Worm (Caenorhabditis elegans) whole organism, young adult: Measurements from ENCODE around the gene fbxb-74.
A peak's percentile ranks its signal among the peaks of the same experiment; 100 is the strongest.

Source experiments
- B0019.2 ChIP-seq: fragments of 200-800 bp; sonication (Bioruptor generic); conservative IDR thresholded peaks from 2 replicates; pipeline ENCODE4 v1.3.6; 2022; ENCODE audit warnings: missing genetic modification reagents, missing genetic modification characterization, missing compliant biosample characterization
- C17E4.6 ChIP-seq: fragments of 200-800 bp; sonication (Bioruptor generic); IDR thresholded peaks from 2 replicates; pipeline ENCODE4 v1.3.6; 2022; ENCODE audit warnings: missing genetic modification reagents, missing genetic modification characterization, missing compliant biosample characterization
- D2030.7 ChIP-seq: fragments of 200-800 bp; sonication (Bioruptor generic); IDR thresholded peaks from 2 replicates; pipeline ENCODE4 v1.3.6; 2022; ENCODE audit warnings: missing genetic modification reagents, missing genetic modification characterization, missing compliant biosample characterization
- F23B12.7 ChIP-seq: sonication (generic microtip); optimal IDR thresholded peaks from 2 replicates; lab custom pipeline; 2017; ENCODE audit warnings: missing genetic modification characterization, mild to moderate bottlenecking, missing compliant biosample characterization, antibody characterized with exemption, moderate library complexity; ENCODE audit not compliant: insufficient read depth
- F52B5.7 ChIP-seq: sonication (generic microtip); optimal IDR thresholded peaks from 2 replicates; lab custom pipeline; 2016; ENCODE audit warnings: mild to moderate bottlenecking, missing genetic modification characterization, missing compliant biosample characterization
- K11D2.4 ChIP-seq: fragments of 200-800 bp; sonication (Bioruptor generic); IDR thresholded peaks from 2 replicates; pipeline ENCODE4 v1.3.6; 2022; ENCODE audit warnings: missing genetic modification reagents, missing genetic modification characterization, missing compliant biosample characterization
- Y56A3A.18 ChIP-seq: fragments of 200-800 bp; sonication (Bioruptor generic); IDR thresholded peaks from 2 replicates; pipeline ENCODE4 v1.3.6; 2022; ENCODE audit warnings: missing genetic modification reagents, missing genetic modification characterization, missing compliant biosample characterization
- atf-7 ChIP-seq: sonication (generic microtip); optimal IDR thresholded peaks from 2 replicates; lab custom pipeline; 2017; ENCODE audit warnings: mild to moderate bottlenecking, missing genetic modification characterization, missing compliant biosample characterization
- attf-6 ChIP-seq: fragments of 200-800 bp; sonication (Bioruptor generic); IDR thresholded peaks from 2 replicates; pipeline ENCODE4 v1.3.6; 2022; ENCODE audit warnings: missing genetic modification reagents, missing genetic modification characterization, missing compliant biosample characterization
- ccch-3 ChIP-seq: fragments of 200-800 bp; sonication (Bioruptor generic); optimal IDR thresholded peaks from 2 replicates; lab custom pipeline; 2018; ENCODE audit warnings: mild to moderate bottlenecking, missing genetic modification characterization, missing compliant biosample characterization
- cebp-1 ChIP-seq, 2 experiments: fragments of 200-800 bp in 1 of 2; sonication (Bioruptor generic) in 1 of 2; sonication (generic microtip) in 1 of 2; IDR thresholded peaks in 1 of 2; optimal IDR thresholded peaks in 1 of 2; 2 replicates each; pipeline versions ENCODE4 v1.3.6 to Lab custom; 2017 to 2022; ENCODE audit warnings: missing compliant biosample characterization in 2 of 2, missing genetic modification characterization in 2 of 2, mild to moderate bottlenecking in 1 of 2, missing genetic modification reagents in 1 of 2, moderate library complexity in 1 of 2
- cebp-2 ChIP-seq: fragments of 200-800 bp; sonication (Bioruptor generic); IDR thresholded peaks from 2 replicates; pipeline ENCODE4 v1.3.6; 2022; ENCODE audit warnings: missing genetic modification characterization, missing compliant biosample characterization
- ceh-100 ChIP-seq: fragments of 200-800 bp; sonication (Bioruptor generic); IDR thresholded peaks from 2 replicates; pipeline ENCODE4 v1.3.6; 2022; ENCODE audit warnings: missing genetic modification reagents, missing genetic modification characterization, missing compliant biosample characterization
- ceh-27 ChIP-seq: fragments of 200-800 bp; sonication (Bioruptor generic); optimal IDR thresholded peaks from 2 replicates; lab custom pipeline; 2018; ENCODE audit warnings: mild to moderate bottlenecking, missing genetic modification characterization, moderate library complexity, missing compliant biosample characterization
- ceh-79 ChIP-seq: sonication (generic microtip); optimal IDR thresholded peaks from 2 replicates; lab custom pipeline; 2017; ENCODE audit warnings: mild to moderate bottlenecking, missing genetic modification characterization, missing compliant biosample characterization
- ceh-91 ChIP-seq: fragments of 200-800 bp; sonication (Bioruptor generic); IDR thresholded peaks from 2 replicates; pipeline ENCODE4 v1.3.6; 2022; ENCODE audit warnings: missing genetic modification reagents, missing genetic modification characterization, missing compliant biosample characterization
- chd-7 ChIP-seq: sonication (generic microtip); optimal IDR thresholded peaks from 2 replicates; lab custom pipeline; 2016; ENCODE audit warnings: mild to moderate bottlenecking, missing genetic modification characterization, moderate library complexity, missing compliant biosample characterization
- dpl-1 ChIP-seq: fragments of 150-350 bp; optimal IDR thresholded peaks from 2 replicates; lab custom pipeline; 2014; ENCODE audit warnings: missing biosample characterization, missing genetic modification reagents, missing genetic modification characterization
- efl-1 ChIP-seq: fragments of 150-350 bp; optimal IDR thresholded peaks from 2 replicates; lab custom pipeline; 2014; ENCODE audit warnings: missing biosample characterization, missing genetic modification reagents, missing genetic modification characterization
- egrh-3 ChIP-seq: fragments of 200-800 bp; sonication (Bioruptor generic); IDR thresholded peaks from 2 replicates; pipeline ENCODE4 v1.3.6; 2022; ENCODE audit warnings: missing genetic modification reagents, missing genetic modification characterization, missing compliant biosample characterization
- fkh-3 ChIP-seq: sonication (generic microtip); optimal IDR thresholded peaks from 2 replicates; lab custom pipeline; 2016; ENCODE audit warnings: mild to moderate bottlenecking, missing genetic modification characterization, missing compliant biosample characterization
- him-1 ChIP-seq: sonication (generic microtip); optimal IDR thresholded peaks from 2 replicates; lab custom pipeline; 2016; ENCODE audit warnings: missing genotype, missing genetic modification reagents, missing genetic modification characterization, missing compliant biosample characterization
- hlh-26 ChIP-seq: fragments of 200-800 bp; sonication (Bioruptor generic); conservative IDR thresholded peaks from 2 replicates; pipeline ENCODE4 v1.3.6; 2022; ENCODE audit warnings: missing genetic modification reagents, missing genetic modification characterization, missing compliant biosample characterization
- hmg-20 ChIP-seq: fragments of 200-800 bp; sonication (Bioruptor generic); IDR thresholded peaks from 2 replicates; pipeline ENCODE4 v1.3.6; 2022; ENCODE audit warnings: missing genetic modification reagents, missing genetic modification characterization, missing compliant biosample characterization
- let-526 ChIP-seq: fragments of 200-800 bp; sonication (Bioruptor generic); IDR thresholded peaks from 2 replicates; pipeline ENCODE4 v1.3.6; 2022; ENCODE audit warnings: missing genetic modification reagents, missing genetic modification characterization, missing compliant biosample characterization
- lin-26 ChIP-seq: fragments of 200-800 bp; sonication (Bioruptor generic); IDR thresholded peaks from 2 replicates; pipeline ENCODE4 v1.3.6; 2022; ENCODE audit warnings: missing genetic modification reagents, missing genetic modification characterization, missing compliant biosample characterization
- lin-35 ChIP-seq, 3 experiments: fragments of 150-350 bp in 2 of 3; sonication (generic microtip) in 1 of 3; optimal IDR thresholded peaks; 2 replicates each; lab custom pipeline; 2014 to 2018; ENCODE audit warnings: missing biosample characterization in 3 of 3, missing genetic modification characterization in 3 of 3, missing genetic modification reagents in 3 of 3
- lir-1 ChIP-seq: fragments of 200-800 bp; sonication (Bioruptor generic); conservative IDR thresholded peaks from 2 replicates; pipeline ENCODE4 v1.3.6; 2022; ENCODE audit warnings: missing genetic modification reagents, missing genetic modification characterization, missing compliant biosample characterization
- mcd-1 ChIP-seq: fragments of 200-800 bp; sonication (Bioruptor generic); IDR thresholded peaks from 2 replicates; pipeline ENCODE4 v1.3.6; 2022; ENCODE audit warnings: missing genetic modification reagents, missing genetic modification characterization, missing compliant biosample characterization
- nfya-1 ChIP-seq: sonication (generic microtip); optimal IDR thresholded peaks from 2 replicates; lab custom pipeline; 2017; ENCODE audit warnings: antibody characterized with exemption, missing compliant biosample characterization, missing genetic modification characterization, borderline replicate concordance; ENCODE audit not compliant: insufficient read depth
- nfyb-1 ChIP-seq: fragments of 200-800 bp; sonication (Bioruptor generic); IDR thresholded peaks from 2 replicates; pipeline ENCODE4 v1.3.6; 2022; ENCODE audit warnings: missing genetic modification reagents, missing genetic modification characterization, missing compliant biosample characterization
- nhr-80 ChIP-seq: sonication (generic microtip); optimal IDR thresholded peaks from 2 replicates; lab custom pipeline; 2016; ENCODE audit warnings: missing genetic modification characterization, missing compliant biosample characterization
- sdz-38 ChIP-seq: sonication (generic microtip); optimal IDR thresholded peaks from 2 replicates; lab custom pipeline; 2016; ENCODE audit warnings: missing genotype, missing genetic modification characterization, missing compliant biosample characterization
- snpc-1.1 ChIP-seq: sonication (generic microtip); optimal IDR thresholded peaks from 2 replicates; lab custom pipeline; 2017; ENCODE audit warnings: missing genetic modification characterization, mild to moderate bottlenecking, missing compliant biosample characterization, antibody characterized with exemption, moderate library complexity, missing genotype, missing genetic modification reagents; ENCODE audit not compliant: insufficient read depth
- snpc-1.3 ChIP-seq: sonication (generic microtip); optimal IDR thresholded peaks from 2 replicates; lab custom pipeline; 2017; ENCODE audit warnings: missing genetic modification characterization, mild to moderate bottlenecking, missing compliant biosample characterization, antibody characterized with exemption, moderate library complexity, missing genotype, missing genetic modification reagents; ENCODE audit not compliant: insufficient read depth
- tbp1 ChIP-seq: fragments of 200-800 bp; sonication (Bioruptor generic); optimal IDR thresholded peaks from 2 replicates; lab custom pipeline; 2018; ENCODE audit warnings: mild to moderate bottlenecking, missing genetic modification characterization, missing compliant biosample characterization
- unc-62 ChIP-seq: fragments of 150-350 bp; optimal IDR thresholded peaks from 2 replicates; lab custom pipeline; 2014; ENCODE audit warnings: missing biosample characterization, missing genetic modification reagents, missing genetic modification characterization
- zim-3 ChIP-seq: sonication (generic microtip); optimal IDR thresholded peaks from 2 replicates; lab custom pipeline; 2017; ENCODE audit warnings: mild to moderate bottlenecking, missing genetic modification characterization, moderate library complexity, missing compliant biosample characterization
- ztf-26 ChIP-seq: sonication (generic microtip); optimal IDR thresholded peaks from 2 replicates; lab custom pipeline; 2017; ENCODE audit warnings: missing genetic modification characterization, missing compliant biosample characterization
- ztf-3 ChIP-seq: fragments of 200-800 bp; sonication (Bioruptor generic); optimal IDR thresholded peaks from 2 replicates; lab custom pipeline; 2018; ENCODE audit warnings: mild to moderate bottlenecking, missing genetic modification characterization, missing compliant biosample characterization
- ztf-6 ChIP-seq: fragments of 200-800 bp; sonication (Bioruptor generic); IDR thresholded peaks from 2 replicates; pipeline ENCODE4 v1.3.6; 2022; ENCODE audit warnings: missing genetic modification reagents, missing genetic modification characterization, missing compliant biosample characterization

Gene fbxb-74

DNA sequence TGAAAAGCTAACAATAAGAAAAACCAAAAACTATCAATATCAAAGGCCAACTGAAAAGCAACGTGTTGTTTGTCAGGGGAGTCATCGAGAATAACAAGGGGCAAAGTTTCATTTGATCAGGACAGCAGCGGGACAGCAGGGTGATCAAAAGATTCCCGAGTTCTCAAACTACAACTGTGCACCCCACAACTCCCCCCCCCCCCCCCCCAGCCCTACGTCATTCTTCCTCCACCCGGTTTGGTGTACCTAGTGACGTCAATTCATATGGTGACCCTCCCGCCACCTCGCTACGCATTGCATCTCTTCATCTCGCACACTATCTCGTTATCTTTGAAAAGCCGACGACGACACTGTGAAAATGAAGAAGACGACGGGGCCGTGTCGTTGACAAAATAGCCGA is 34.7 kb upstream of the fbxb-74 start (continued):
- TF ChIP-seq egrh-3 (GFP tag; lab: Robert Waterston, UW), result peak; percentile 51; the same call in 1 of the 2 replicates
- TF ChIP-seq unc-62, result no peak
- TF ChIP-seq, all 124 proteins: peak for 16

DNA sequence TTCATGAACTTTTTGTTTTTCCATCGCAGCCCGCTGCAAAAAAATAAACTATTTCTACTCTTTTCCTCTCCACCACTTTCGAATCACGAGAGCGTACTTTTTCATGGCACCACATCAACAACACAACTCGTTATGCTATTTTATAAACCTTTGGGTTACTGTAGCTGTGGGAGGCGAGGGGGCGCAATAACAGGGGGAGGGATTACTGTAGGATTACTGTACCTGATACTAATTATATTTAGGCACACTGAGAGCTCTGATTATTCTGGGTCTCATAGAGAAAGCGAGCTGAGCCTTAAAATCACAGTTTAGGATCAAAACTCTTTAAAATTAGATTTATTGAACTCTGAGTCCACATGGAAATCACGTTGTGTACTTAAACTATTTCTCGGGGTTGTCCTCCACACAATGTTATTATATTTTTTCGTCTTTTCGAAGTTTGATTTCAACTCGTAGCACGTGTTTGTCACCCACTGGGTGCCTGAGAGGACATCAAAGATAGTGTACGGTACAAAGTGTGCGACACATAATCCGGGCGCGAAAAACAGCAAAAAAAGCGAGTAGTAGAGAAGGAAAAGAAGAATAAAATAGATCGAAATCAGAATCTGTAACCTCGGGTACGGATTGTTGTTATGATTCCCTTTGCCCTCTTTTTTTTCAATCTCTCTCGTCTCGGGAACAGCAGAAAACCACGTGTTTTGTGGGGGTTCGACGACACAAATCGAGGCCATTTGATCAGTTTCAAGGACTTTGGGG is 33.5 kb upstream of the fbxb-74 start:
- TF ChIP-seq chd-7 (tag; lab: Kevin White, UChicago) (peak; percentile 11), nhr-80 (tag; lab: Kevin White, UChicago) (peak; percentile 30), K11D2.4 (0 out of 2 replicates have a peak, but pooled peaks have one; percentile 10), ceh-100 (no peak), mcd-1 (GFP tag; lab: Robert Waterston, UW) (peak; percentile 5; the same call in 1 of the 2 replicates), lin-35 (GFP tag; optimal IDR thresholded peaks at IDR 0.05; lab: Kevin White, UChicago) (peak in 1 of 3 experiments; percentile 14), zim-3 (tag; lab: Kevin White, UChicago) (no peak), cebp-1 (GFP tag; IDR thresholded peaks at IDR 0.05; lab: Robert Waterston, UW) (no peak), cebp-1 (tag; optimal IDR thresholded peaks at IDR 0.05; lab: Kevin White, UChicago) (peak; percentile 44), hlh-26 (GFP tag; lab: Robert Waterston, UW) (no peak), ceh-27 (GFP tag; lab: Kevin White, UChicago) (peak; percentile 11), C17E4.6 (no peak), let-526 (peak; percentile 8; the same call in 1 of the 2 replicates), lin-26 (no peak; the same call in 1 of the 2 replicates), lir-1 (GFP tag; lab: Robert Waterston, UW) (0 out of 2 replicates have a peak, but pooled peaks have one; percentile 19), Y56A3A.18 (GFP tag; lab: Robert Waterston, UW) (0 out of 2 replicates have a peak, but pooled peaks have one; percentile 6), attf-6 (GFP tag; lab: Robert Waterston, UW) (0 out of 2 replicates have a peak, but pooled peaks have one; percentile 23), tbp1 (GFP tag; lab: Kevin White, UChicago) (peak; percentile 11)

DNA sequence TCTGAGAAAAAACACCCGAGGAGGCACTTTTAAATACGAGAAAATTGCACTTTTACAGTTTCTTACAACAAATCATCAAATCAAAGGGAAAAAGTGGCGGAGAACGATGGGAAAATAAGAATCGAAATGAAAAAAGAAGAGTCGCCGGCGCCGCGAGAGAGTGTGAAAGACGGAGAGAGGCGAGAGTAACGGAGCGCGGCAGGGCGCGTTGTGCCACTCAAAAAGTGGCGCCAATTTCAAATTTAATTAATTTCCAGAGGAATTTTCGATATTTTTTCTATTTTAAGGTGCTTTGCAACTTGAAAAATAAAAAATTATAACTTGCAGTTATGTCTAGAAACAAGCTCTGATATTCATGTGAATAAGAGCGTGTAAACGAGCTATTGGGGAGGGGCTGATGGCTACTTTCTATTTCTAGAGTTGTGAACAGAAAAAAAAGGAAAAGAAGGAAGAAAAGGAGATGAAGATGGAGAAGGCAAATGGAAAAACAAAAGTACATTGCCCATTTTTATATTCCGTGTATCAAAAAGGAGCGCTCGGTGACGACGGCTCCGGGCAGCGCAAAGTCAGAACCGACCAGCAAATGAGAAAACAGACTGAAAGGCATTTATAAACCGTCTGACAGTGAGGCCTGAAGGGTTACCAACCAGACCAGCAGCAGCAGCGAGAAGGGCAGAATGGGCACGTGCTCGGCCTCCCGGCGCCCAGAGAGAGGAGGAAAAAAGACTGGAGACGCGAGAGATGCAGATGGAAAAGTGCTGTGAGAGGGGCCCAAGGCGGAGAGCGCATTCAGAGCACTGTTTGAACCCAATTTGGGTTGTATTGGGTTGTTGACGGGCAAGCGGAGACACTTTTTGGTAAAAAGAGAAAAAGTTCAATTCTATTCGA is 32.0 kb upstream of the fbxb-74 start:
- TF ChIP-seq atf-7 (tag; lab: Kevin White, UChicago) (no peak), F52B5.7 (tag; lab: Kevin White, UChicago) (peak; percentile 47), hmg-20 (GFP tag; lab: Robert Waterston, UW) (no peak), nhr-80 (tag; lab: Kevin White, UChicago) (peak; percentile 57), ccch-3 (no peak), sdz-38 (tag; lab: Kevin White, UChicago) (no peak), ztf-6 (GFP tag; lab: Robert Waterston, UW) (no peak), nfyb-1 (peak; percentile 63), D2030.7 (GFP tag; lab: Robert Waterston, UW) (no peak), ceh-91 (0 out of 2 replicates have a peak, but pooled peaks have one; percentile 22), B0019.2 (GFP tag; lab: Robert Waterston, UW) (no peak), F23B12.7 (tag; lab: Kevin White, UChicago) (peak; percentile 10), him-1 (tag; lab: Kevin White, UChicago) (no peak), snpc-1.3 (tag; lab: Kevin White, UChicago) (peak; percentile 74), efl-1 (GFP tag; lab: Kevin White, UChicago) (peak; percentile 56), ztf-3 (GFP tag; lab: Kevin White, UChicago) (no peak), ceh-79 (no peak), nfya-1 (tag; lab: Kevin White, UChicago) (no peak), fkh-3 (tag; lab: Kevin White, UChicago) (no peak), ztf-26 (tag; lab: Kevin White, UChicago) (no peak), cebp-2 (0 out of 2 replicates have a peak, but pooled peaks have one; percentile 11), snpc-1.1 (tag; lab: Kevin White, UChicago) (no peak), dpl-1 (GFP tag; lab: Kevin White, UChicago) (peak; percentile 4), ceh-27 (GFP tag; lab: Kevin White, UChicago) (no peak)
